Worm (Caenorhabditis elegans) whole organism, L1 larva: Measurements from ENCODE around the gene srg-61.

Experiments
- C04F5.9 ChIP-seq: sonication (generic microtip); optimal IDR thresholded peaks from 2 replicates; lab custom pipeline; 2016; ENCODE audit warnings: missing genetic modification characterization, missing compliant biosample characterization
- C16A3.4 ChIP-seq: fragments of 150-350 bp; optimal IDR thresholded peaks from 2 replicates; lab custom pipeline; 2014; ENCODE audit warnings: missing biosample characterization, missing genetic modification characterization
- C34B4.2 ChIP-seq: sonication (generic microtip); optimal IDR thresholded peaks from 2 replicates; lab custom pipeline; 2017; ENCODE audit warnings: mild to moderate bottlenecking, missing genetic modification characterization, missing compliant biosample characterization
- F16B12.6 ChIP-seq: fragments of 150-350 bp; optimal IDR thresholded peaks from 2 replicates; lab custom pipeline; 2014; ENCODE audit warnings: missing biosample characterization, missing genetic modification characterization
- Y116A8C.19 ChIP-seq: sonication (generic microtip); optimal IDR thresholded peaks from 2 replicates; lab custom pipeline; 2016; ENCODE audit warnings: missing compliant biosample characterization, missing genetic modification characterization, borderline replicate concordance
- aha-1 ChIP-seq: fragments of 150-350 bp; optimal IDR thresholded peaks from 2 replicates; lab custom pipeline; 2014; ENCODE audit warnings: missing biosample characterization, missing genetic modification characterization
- ama-1 ChIP-seq: fragments of 150-350 bp; optimal IDR thresholded peaks from 2 replicates; lab custom pipeline; 2014
- ceh-63 ChIP-seq: fragments of 200-800 bp; sonication (Bioruptor generic); optimal IDR thresholded peaks from 2 replicates; lab custom pipeline; 2018; ENCODE audit warnings: mild to moderate bottlenecking, missing genetic modification characterization, missing compliant biosample characterization
- ceh-8 ChIP-seq: fragments of 200-800 bp; sonication (Bioruptor generic); optimal IDR thresholded peaks from 2 replicates; lab custom pipeline; 2018; ENCODE audit warnings: mild to moderate bottlenecking, missing genetic modification characterization, moderate library complexity, missing compliant biosample characterization
- ceh-88 ChIP-seq: fragments of 200-800 bp; sonication (Bioruptor generic); IDR thresholded peaks from 2 replicates; pipeline ENCODE4 v1.3.6; 2022; ENCODE audit warnings: missing genetic modification characterization, missing compliant biosample characterization
- ceh-90 ChIP-seq: sonication (generic microtip); optimal IDR thresholded peaks from 2 replicates; lab custom pipeline; 2016; ENCODE audit warnings: missing genetic modification characterization, missing compliant biosample characterization
- dpl-1 ChIP-seq, 3 experiments: fragments of 150-350 bp in 2 of 3; sonication (generic microtip) in 1 of 3; optimal IDR thresholded peaks; 2 replicates each; lab custom pipeline; 2014 to 2017; ENCODE audit warnings: missing biosample characterization in 3 of 3, missing genetic modification characterization in 3 of 3, missing genetic modification reagents in 3 of 3
- efl-1 ChIP-seq, 4 experiments: fragments of 150-350 bp; optimal IDR thresholded peaks in 3 of 4; peaks in 1 of 4; 1 replicate in 1 of 4; 2 replicates in 3 of 4; lab custom pipeline; 2014; ENCODE audit warnings: missing biosample characterization in 2 of 4, missing genetic modification characterization in 2 of 4, missing genetic modification reagents in 2 of 4
- efl-3 ChIP-seq: fragments of 200-800 bp; sonication (Bioruptor generic); optimal IDR thresholded peaks from 2 replicates; lab custom pipeline; 2018; ENCODE audit warnings: mild to moderate bottlenecking, missing genetic modification characterization, missing compliant biosample characterization
- elt-2 ChIP-seq: sonication (generic microtip); optimal IDR thresholded peaks from 2 replicates; lab custom pipeline; 2016; ENCODE audit warnings: missing genetic modification characterization, mild to moderate bottlenecking, inconsistent platforms, missing compliant biosample characterization, missing genetic modification reagents
- ets-5 ChIP-seq: fragments of 200-800 bp; sonication (Bioruptor generic); IDR thresholded peaks from 2 replicates; pipeline ENCODE4 v1.3.6; 2022; ENCODE audit warnings: missing genetic modification characterization, missing compliant biosample characterization
- hlh-17 ChIP-seq: fragments of 200-800 bp; sonication (Bioruptor generic); optimal IDR thresholded peaks from 2 replicates; lab custom pipeline; 2018; ENCODE audit warnings: missing genetic modification characterization, mild to moderate bottlenecking, missing compliant biosample characterization, moderate library complexity, borderline replicate concordance
- hpl-2 ChIP-seq: fragments of 150-350 bp; optimal IDR thresholded peaks from 2 replicates; lab custom pipeline; 2014; ENCODE audit warnings: missing biosample characterization, missing genetic modification reagents, missing genetic modification characterization
- isw-1 ChIP-seq: fragments of 200-800 bp; sonication (Bioruptor generic); IDR thresholded peaks from 2 replicates; pipeline ENCODE4 v1.3.6; 2022; ENCODE audit warnings: missing genetic modification characterization, missing compliant biosample characterization
- jun-1 ChIP-seq: fragments of 150-350 bp; optimal IDR thresholded peaks from 2 replicates; lab custom pipeline; 2014; ENCODE audit warnings: missing biosample characterization, missing genetic modification reagents, missing genetic modification characterization
- lin-35 ChIP-seq, 2 experiments: fragments of 150-350 bp; optimal IDR thresholded peaks; 2 replicates each; lab custom pipeline; 2014; ENCODE audit warnings: missing biosample characterization in 2 of 2, missing genetic modification characterization in 2 of 2, missing genetic modification reagents in 2 of 2
- lir-3 ChIP-seq: sonication (generic microtip); optimal IDR thresholded peaks from 2 replicates; lab custom pipeline; 2016; ENCODE audit warnings: mild to moderate bottlenecking, missing genetic modification characterization, moderate library complexity, missing compliant biosample characterization; ENCODE audit not compliant: poor library complexity
- nhr-11 ChIP-seq: fragments of 150-350 bp; optimal IDR thresholded peaks from 2 replicates; lab custom pipeline; 2014; ENCODE audit warnings: missing biosample characterization, missing genetic modification characterization
- nhr-12 ChIP-seq: sonication (generic microtip); optimal IDR thresholded peaks from 2 replicates; lab custom pipeline; 2017; ENCODE audit warnings: missing biosample characterization, missing genetic modification characterization
- nhr-20 ChIP-seq: sonication (generic microtip); optimal IDR thresholded peaks from 2 replicates; lab custom pipeline; 2016; ENCODE audit warnings: mild to moderate bottlenecking, missing genetic modification characterization, missing compliant biosample characterization
- nhr-237 ChIP-seq: fragments of 150-350 bp; optimal IDR thresholded peaks from 2 replicates; lab custom pipeline; 2014; ENCODE audit warnings: missing biosample characterization, missing genetic modification characterization
- nhr-76 ChIP-seq: sonication (generic microtip); optimal IDR thresholded peaks from 2 replicates; lab custom pipeline; 2017; ENCODE audit warnings: missing biosample characterization, missing genetic modification characterization
- nhr-77 ChIP-seq: fragments of 150-350 bp; optimal IDR thresholded peaks from 2 replicates; lab custom pipeline; 2014; ENCODE audit warnings: missing biosample characterization, missing genetic modification characterization
- nhr-90 ChIP-seq: sonication (generic microtip); optimal IDR thresholded peaks from 2 replicates; lab custom pipeline; 2016; ENCODE audit warnings: mild to moderate bottlenecking, missing genetic modification characterization, missing compliant biosample characterization; ENCODE audit not compliant: poor library complexity
- pag-3 ChIP-seq: sonication (generic microtip); optimal IDR thresholded peaks from 2 replicates; lab custom pipeline; 2017; ENCODE audit warnings: missing genetic modification characterization, mild to moderate bottlenecking, missing compliant biosample characterization, antibody characterized with exemption, borderline replicate concordance; ENCODE audit not compliant: insufficient read depth
- pax-3 ChIP-seq: fragments of 200-800 bp; sonication (Bioruptor generic); optimal IDR thresholded peaks from 2 replicates; lab custom pipeline; 2018; ENCODE audit warnings: mild to moderate bottlenecking, missing genetic modification characterization, moderate library complexity, missing compliant biosample characterization
- pqm-1 ChIP-seq: sonication (generic microtip); optimal IDR thresholded peaks from 3 replicates; lab custom pipeline; 2017; ENCODE audit warnings: missing biosample characterization, missing genetic modification characterization
- snpc-4 ChIP-seq: fragments of 150-350 bp; optimal IDR thresholded peaks from 2 replicates; lab custom pipeline; 2014; ENCODE audit warnings: missing biosample characterization, missing genetic modification characterization
- snu-23 ChIP-seq: sonication (generic microtip); optimal IDR thresholded peaks from 2 replicates; lab custom pipeline; 2016; ENCODE audit warnings: missing genetic modification characterization, missing compliant biosample characterization
- sox-4 ChIP-seq: sonication (generic microtip); optimal IDR thresholded peaks from 2 replicates; lab custom pipeline; 2016; ENCODE audit warnings: missing genetic modification characterization, missing compliant biosample characterization
- sup-37 ChIP-seq: fragments of 200-800 bp; sonication (Bioruptor generic); optimal IDR thresholded peaks from 2 replicates; lab custom pipeline; 2018; ENCODE audit warnings: mild to moderate bottlenecking, missing genetic modification characterization, missing compliant biosample characterization
- swsn-7 ChIP-seq: sonication (generic microtip); optimal IDR thresholded peaks from 2 replicates; lab custom pipeline; 2016; ENCODE audit warnings: missing genetic modification characterization, missing compliant biosample characterization
- tbx-2 ChIP-seq: sonication (generic microtip); optimal IDR thresholded peaks from 2 replicates; lab custom pipeline; 2016; ENCODE audit warnings: missing genetic modification characterization, missing compliant biosample characterization
- unc-30 ChIP-seq: sonication (generic microtip); optimal IDR thresholded peaks from 2 replicates; lab custom pipeline; 2017; ENCODE audit warnings: missing biosample characterization, missing genetic modification characterization
- zip-4 ChIP-seq: fragments of 200-800 bp; sonication (Bioruptor generic); optimal IDR thresholded peaks from 2 replicates; lab custom pipeline; 2018; ENCODE audit warnings: mild to moderate bottlenecking, missing genetic modification characterization, moderate library complexity, missing compliant biosample characterization
- ztf-4 ChIP-seq: fragments of 150-350 bp; optimal IDR thresholded peaks from 2 replicates; lab custom pipeline; 2014; ENCODE audit warnings: missing biosample characterization, missing genetic modification characterization

The srg-61 gene

DNA sequence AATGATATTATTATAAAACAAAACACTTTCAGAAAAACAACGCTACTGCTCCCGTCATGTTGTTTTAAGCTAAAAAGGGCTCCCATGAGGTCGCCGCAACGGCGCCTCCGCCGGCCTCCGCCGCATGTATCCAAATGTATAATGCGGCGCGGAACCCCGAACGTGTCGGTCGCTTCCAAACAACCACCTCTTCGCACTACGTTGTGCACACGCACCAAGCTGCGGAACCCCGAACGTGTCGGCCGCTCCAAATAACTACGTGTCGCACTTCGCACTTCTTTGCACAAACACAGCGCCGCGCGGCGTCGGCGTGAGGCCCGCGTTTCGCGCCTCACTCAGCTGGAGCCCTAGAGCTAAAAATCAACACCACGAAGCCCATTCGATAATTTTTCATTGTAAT, 23.2 kb downstream of the srg-61 start:
- TF ChIP-seq pag-3 = no peak
- no peak for TF ChIP-seq ceh-63 (GFP tag; lab: Kevin White, UChicago)
- TF ChIP-seq dpl-1 (GFP tag; optimal IDR thresholded peaks at IDR 0.05; lab: Kevin White, UChicago) = no peak
- no peak for TF ChIP-seq snpc-4 (tag; lab: Kevin White, UChicago)

DNA sequence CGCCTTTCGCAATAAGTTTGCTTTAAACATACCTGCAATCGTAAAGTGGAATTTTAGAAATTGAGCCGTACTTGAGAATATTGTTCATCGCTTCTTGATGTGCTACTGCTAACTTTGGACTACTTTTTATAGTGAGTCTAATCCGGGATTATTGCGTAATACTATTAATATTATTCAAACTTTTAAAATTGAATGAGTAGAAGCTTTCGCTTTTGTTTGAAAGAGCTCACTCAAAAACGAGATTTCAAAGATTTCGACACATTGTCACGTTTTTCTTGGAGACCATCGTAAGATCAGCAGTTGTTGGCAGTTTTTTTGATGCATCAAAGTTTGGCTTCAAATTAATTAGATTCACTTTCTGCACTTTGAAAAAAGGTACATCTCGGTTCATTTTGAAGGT, 26.6 kb downstream of the srg-61 start, which contains the start of gene srt-28:
Gene srt-28, minus strand, starts transcription at position 101 of the 400 bp plus-strand sequence.
- TF ChIP-seq efl-3 (GFP tag; lab: Kevin White, UChicago) (no peak), pax-3 (tag; lab: Kevin White, UChicago) (peak; percentile 18)

DNA sequence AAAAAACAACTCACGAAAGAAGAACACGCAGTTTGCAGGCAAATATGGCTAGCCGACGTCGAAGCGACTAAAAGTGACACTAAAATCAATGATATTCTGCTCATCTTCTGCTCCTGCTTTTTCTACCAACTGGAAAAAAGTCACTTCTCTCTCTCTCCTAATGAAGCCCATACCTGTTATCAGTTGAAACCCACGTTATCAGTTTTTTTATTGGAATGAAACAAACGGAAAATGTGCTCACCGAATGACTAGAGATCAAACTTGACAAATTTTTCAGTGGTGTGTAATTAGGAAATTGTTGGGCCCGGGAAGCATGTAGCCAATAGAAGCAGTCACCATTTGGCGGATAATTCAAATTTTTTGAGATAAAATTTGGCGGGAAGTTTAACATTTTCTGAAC, 28.7 kb downstream of the srg-61 start, which contains the start of gene C24B9.3:
Gene C24B9.3, minus strand, starts transcription at position 171 of the 400 bp plus-strand sequence.
- TF ChIP-seq swsn-7 (tag; lab: Kevin White, UChicago) (no peak), pag-3 (no peak), nhr-90 (no peak), sup-37 (no peak), lin-35 (GFP tag; optimal IDR thresholded peaks at IDR 0.05; lab: Kevin White, UChicago) (peak in 1 of 2 experiments; percentile 11), C34B4.2 (tag; lab: Kevin White, UChicago) (no peak), ceh-88 (GFP tag; lab: Robert Waterston, UW) (no peak), pax-3 (tag; lab: Kevin White, UChicago) (no peak), tbx-2 (tag; lab: Kevin White, UChicago) (no peak), pqm-1 (tag; lab: Kevin White, UChicago) (no peak), ceh-8 (GFP tag; lab: Kevin White, UChicago) (no peak), C04F5.9 (no peak), elt-2 (tag; lab: Kevin White, UChicago) (peak; percentile 63), ceh-90 (tag; lab: Kevin White, UChicago) (no peak)

DNA sequence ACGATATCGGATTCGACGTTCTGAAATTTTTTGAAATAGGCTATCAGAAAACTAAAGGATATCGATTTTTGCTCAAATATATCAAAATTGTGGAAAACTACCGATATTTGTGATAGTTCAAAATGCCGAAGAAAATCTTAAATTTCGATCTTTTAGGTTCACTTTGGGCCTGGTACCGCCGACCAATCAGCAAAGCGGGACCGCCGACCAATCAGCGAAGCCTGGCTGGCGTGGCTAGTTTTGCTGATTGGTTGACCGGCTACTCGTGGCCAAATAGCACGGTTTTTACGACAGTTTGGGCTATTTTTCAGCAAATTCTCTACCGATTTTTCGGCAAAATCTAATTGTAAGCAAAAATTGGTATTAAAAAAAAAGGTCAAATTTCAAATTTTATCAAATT, 29.9 kb downstream of the srg-61 start:
- TF ChIP-seq hlh-17 (GFP tag; lab: Kevin White, UChicago) (no peak), sox-4 (tag; lab: Kevin White, UChicago) (no peak), nhr-76 (tag; lab: Kevin White, UChicago) (no peak), dpl-1 (GFP tag; optimal IDR thresholded peaks at IDR 0.05; lab: Kevin White, UChicago) (no peak), ets-5 (GFP tag; lab: Robert Waterston, UW) (no peak), aha-1 (no peak), snu-23 (GFP tag; lab: Kevin White, UChicago) (no peak), lir-3 (tag; lab: Kevin White, UChicago) (no peak), jun-1 (tag; lab: Kevin White, UChicago) (no peak), ztf-4 (no peak), nhr-20 (no peak), C16A3.4 (tag; lab: Kevin White, UChicago) (no peak), ceh-8 (GFP tag; lab: Kevin White, UChicago) (no peak), zip-4 (no peak)

DNA sequence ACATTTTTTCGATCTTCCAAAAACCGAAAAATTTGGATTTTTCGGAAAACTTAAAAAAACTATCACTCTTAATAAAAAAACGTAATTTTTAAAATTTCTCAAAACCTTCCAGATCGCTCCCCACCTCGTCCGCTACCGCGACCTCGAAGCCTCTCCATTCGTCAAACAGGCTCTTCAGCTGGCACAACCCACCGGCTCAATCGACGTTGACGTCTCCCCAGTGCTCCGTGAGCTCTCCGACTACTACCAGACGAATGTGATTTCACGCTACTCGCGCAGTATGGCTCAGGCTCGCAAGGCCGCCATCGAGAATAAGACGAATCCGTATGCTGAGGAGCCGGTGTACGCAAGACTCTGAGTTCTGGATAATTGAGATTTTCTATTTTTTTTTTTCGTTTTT, 33.7 kb downstream of the srg-61 start:
- no peak for TF ChIP-seq hpl-2 (GFP tag; lab: Kevin White, UChicago)
- no peak for TF ChIP-seq efl-1 (optimal IDR thresholded peaks at IDR 0.05; lab: Kevin White, UChicago)
- peak in 1 of 2 experiments; percentile 71 for TF ChIP-seq efl-1 (GFP tag; optimal IDR thresholded peaks at IDR 0.05 in 1 of 2; lab: Kevin White, UChicago)

DNA sequence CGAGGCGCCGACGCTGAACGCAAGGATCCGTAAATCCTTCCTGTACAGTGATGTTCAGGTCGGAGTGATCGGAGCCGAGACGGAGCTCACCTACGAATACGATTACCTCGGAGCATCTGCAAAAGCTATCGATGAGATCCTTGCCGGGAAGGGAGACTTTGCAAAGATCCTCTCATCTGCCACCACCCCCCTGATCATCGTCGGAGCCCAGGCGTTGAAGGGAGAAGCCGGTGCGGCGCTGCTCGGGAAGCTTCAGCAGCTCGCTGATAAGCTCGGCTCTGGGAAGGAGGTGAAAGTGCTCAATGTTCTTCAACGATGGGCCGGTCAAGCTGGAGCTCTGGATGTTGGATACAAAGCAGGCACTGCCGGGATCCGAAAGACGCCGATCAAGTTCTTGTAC, 36.8 kb downstream of the srg-61 start:
- TF ChIP-seq C34B4.2 (tag; lab: Kevin White, UChicago) = no peak
- TF ChIP-seq ceh-63 (GFP tag; lab: Kevin White, UChicago) = no peak
- no peak for TF ChIP-seq Y116A8C.19 (tag; lab: Kevin White, UChicago)
- no peak for TF ChIP-seq ztf-4
- no peak for TF ChIP-seq nhr-237
- no peak for TF ChIP-seq unc-30 (tag; lab: Kevin White, UChicago)
- TF ChIP-seq nhr-77 (tag; lab: Kevin White, UChicago) = no peak
- no peak for TF ChIP-seq pag-3
- no peak for TF ChIP-seq nhr-11 (tag; lab: Kevin White, UChicago)
- no peak for TF ChIP-seq efl-3 (GFP tag; lab: Kevin White, UChicago)
- no peak for TF ChIP-seq nhr-12 (tag; lab: Kevin White, UChicago)
- no peak for TF ChIP-seq isw-1 (GFP tag; lab: Robert Waterston, UW)
- TF ChIP-seq F16B12.6 (tag; lab: Kevin White, UChicago) = no peak
- TF ChIP-seq snpc-4 (tag; lab: Kevin White, UChicago) = no peak
- no peak for TF ChIP-seq lir-3 (tag; lab: Kevin White, UChicago)
- TF ChIP-seq ama-1 (lab: Kevin White, UChicago) = no peak
